Worm (Caenorhabditis elegans): ENCODE data around the gene C04C3.9.
"Not testable (repeated sequence)": the region's sequence is repeated elsewhere in the genome, so short reads cannot be mapped to it uniquely, and the experiment has no call there.

Gene C04C3.9

ce11 chrIV:3400941-3401340 is 27.4 kb downstream of the C04C3.9 start:
- TF ChIP-seq ztf-23 (GFP tag; IDR thresholded peaks at IDR 0.05) (no peak), T22C8.4 (GFP tag; IDR thresholded peaks at IDR 0.05) (no peak), ztf-29 (GFP tag; IDR thresholded peaks at IDR 0.05) (no peak), klf-2 (GFP tag; conservative IDR thresholded peaks at IDR 0.05) (no peak), med-1 (GFP tag; optimal IDR thresholded peaks at IDR 0.05; ENCODE audit: insufficient read depth) (no peak), cog-1 (tag; optimal IDR thresholded peaks at IDR 0.05) (no peak), ref-1 (GFP tag; conservative IDR thresholded peaks at IDR 0.05) (no peak)

DNA sequence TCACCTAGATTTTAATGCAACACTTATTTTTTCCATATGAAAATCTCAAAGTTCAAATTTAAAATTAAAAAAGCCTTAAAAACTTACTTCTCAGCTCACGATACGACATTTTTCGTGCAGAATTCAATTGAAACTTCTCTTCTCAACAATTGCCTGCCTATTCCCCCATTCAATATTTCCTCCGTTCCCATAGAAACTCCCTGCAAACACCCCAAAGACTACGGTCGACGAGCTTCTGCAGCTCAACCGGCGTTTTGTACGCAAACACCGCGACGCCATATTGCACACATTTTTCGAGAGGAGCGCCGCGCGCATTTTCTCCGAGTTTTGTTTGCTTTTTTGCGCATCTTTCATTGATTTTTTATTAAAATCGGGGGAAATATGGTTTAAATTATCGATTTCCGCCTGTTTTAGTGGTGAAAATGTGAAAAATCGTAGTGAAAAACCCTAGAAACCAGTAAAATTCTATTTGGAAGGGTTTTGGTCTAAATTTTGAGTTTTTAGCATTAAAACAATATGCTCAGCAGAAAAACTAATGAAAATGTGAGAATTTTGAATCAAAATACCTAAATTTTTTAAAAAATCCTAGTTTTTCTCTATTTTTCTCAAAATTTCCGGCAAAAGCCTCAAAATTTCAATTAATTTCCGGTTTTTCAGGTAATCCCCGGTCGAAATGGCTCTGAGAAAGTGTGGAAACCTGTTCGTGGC is 29.2 kb downstream of the C04C3.9 start, which contains the start of the genes dyf-3 and pdhb-1:
Gene dyf-3 (minus strand): TSS at position 217 of the 708 bp plus-strand sequence.
Gene pdhb-1 (plus strand): TSS at position 658 of the 708 bp plus-strand sequence.
- TF ChIP-seq klf-2 (GFP tag; conservative IDR thresholded peaks at IDR 0.05) (no peak), ztf-29 (GFP tag; IDR thresholded peaks at IDR 0.05) (peak; percentile 84), tab-1 (GFP tag; IDR thresholded peaks at IDR 0.05) (0 out of 2 replicates have a peak, but pooled peaks have one; percentile 41)

- TF ChIP-seq med-1 (GFP tag; optimal IDR thresholded peaks at IDR 0.05; ENCODE audit: insufficient read depth), result no peak
- no peak for TF ChIP-seq klf-2 (GFP tag; conservative IDR thresholded peaks at IDR 0.05)
- TF ChIP-seq tab-1 (GFP tag; IDR thresholded peaks at IDR 0.05), result no peak
- no peak for TF ChIP-seq ztf-23 (GFP tag; IDR thresholded peaks at IDR 0.05)
Observed at ce11 chrIV:3398078-3398477, 30.3 kb downstream of the C04C3.9 start.

ce11 chrIV:3395581-3395980 is 32.8 kb downstream of the C04C3.9 start, which contains the start of gene C04C3.14:
TSS of gene C04C3.14 (plus strand) at chrIV:3395881.
- TF ChIP-seq med-1 (GFP tag; optimal IDR thresholded peaks at IDR 0.05; ENCODE audit: insufficient read depth) (no peak), cog-1 (tag; optimal IDR thresholded peaks at IDR 0.05) (no peak), ref-1 (GFP tag; conservative IDR thresholded peaks at IDR 0.05) (no peak), ztf-23 (GFP tag; IDR thresholded peaks at IDR 0.05) (no peak), ztf-29 (GFP tag; IDR thresholded peaks at IDR 0.05) (no peak)

ce11 chrIV:3394066-3394465 is 34.3 kb downstream of the C04C3.9 start, which contains the start of gene C04C3.4:
TSS of gene C04C3.4 (plus strand) at chrIV:3394366.
- TF ChIP-seq med-1 (GFP tag; optimal IDR thresholded peaks at IDR 0.05; ENCODE audit: insufficient read depth); tab-1 (GFP tag; IDR thresholded peaks at IDR 0.05); ztf-23 (GFP tag; IDR thresholded peaks at IDR 0.05): not testable (repeated sequence)

DNA sequence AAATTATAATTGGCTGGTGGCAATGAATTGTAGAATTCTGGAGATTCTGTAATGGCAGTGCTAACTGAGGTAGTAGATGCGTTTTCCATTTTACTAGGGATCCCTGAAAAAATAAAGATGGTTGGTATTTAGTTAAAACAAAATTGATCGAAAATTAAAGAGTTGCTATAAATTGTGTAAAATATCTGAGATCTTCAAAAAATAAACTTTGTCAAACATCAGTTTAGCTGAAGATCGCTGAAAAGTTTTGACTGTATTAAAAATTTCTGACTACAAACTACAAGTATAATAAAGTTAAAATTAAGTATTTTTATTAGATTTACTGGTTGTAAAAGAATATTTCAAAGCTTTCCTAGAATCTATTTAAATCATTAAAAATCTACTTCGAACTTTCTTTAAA is 38.3 kb downstream of the C04C3.9 start, which contains the start of gene B0546.5:
Gene B0546.5 (minus strand): TSS at position 101 of the 400 bp plus-strand sequence.
- TF ChIP-seq tab-1, flt-1, ztf-29 (GFP tag; IDR thresholded peaks at IDR 0.05): not testable (repeated sequence)

- no peak for TF ChIP-seq flt-1 (GFP tag; IDR thresholded peaks at IDR 0.05)
- no peak for TF ChIP-seq ztf-23 (GFP tag; IDR thresholded peaks at IDR 0.05)
- TF ChIP-seq ref-1 (GFP tag; conservative IDR thresholded peaks at IDR 0.05), result no peak
- TF ChIP-seq klf-2 (GFP tag; conservative IDR thresholded peaks at IDR 0.05), result no peak
- no peak for TF ChIP-seq cog-1 (tag; optimal IDR thresholded peaks at IDR 0.05)
- TF ChIP-seq tab-1 (GFP tag; IDR thresholded peaks at IDR 0.05), result no peak
- no peak for TF ChIP-seq T22C8.4 (GFP tag; IDR thresholded peaks at IDR 0.05)
- no peak for TF ChIP-seq med-1 (GFP tag; optimal IDR thresholded peaks at IDR 0.05; ENCODE audit: insufficient read depth)
- no peak for TF ChIP-seq ztf-29 (GFP tag; IDR thresholded peaks at IDR 0.05)
Observed at ce11 chrIV:3386504-3387290, 41.6 kb downstream of the C04C3.9 start.

- no peak for TF ChIP-seq tab-1 (GFP tag; IDR thresholded peaks at IDR 0.05)
- no peak for TF ChIP-seq ztf-29 (GFP tag; IDR thresholded peaks at IDR 0.05)
Observed at ce11 chrIV:3385337-3386215, 42.8 kb downstream of the C04C3.9 start, which contains the start of gene mai-2. TSS of gene mai-2 (plus strand) at chrIV:3385910.

ce11 chrIV:3384593-3384992 is 43.7 kb downstream of the C04C3.9 start:
- TF ChIP-seq T22C8.4 (GFP tag; IDR thresholded peaks at IDR 0.05) (no peak), med-1 (GFP tag; optimal IDR thresholded peaks at IDR 0.05; ENCODE audit: insufficient read depth) (no peak), cog-1 (tag; optimal IDR thresholded peaks at IDR 0.05) (peak; percentile 62), flt-1 (GFP tag; IDR thresholded peaks at IDR 0.05) (no peak)

DNA sequence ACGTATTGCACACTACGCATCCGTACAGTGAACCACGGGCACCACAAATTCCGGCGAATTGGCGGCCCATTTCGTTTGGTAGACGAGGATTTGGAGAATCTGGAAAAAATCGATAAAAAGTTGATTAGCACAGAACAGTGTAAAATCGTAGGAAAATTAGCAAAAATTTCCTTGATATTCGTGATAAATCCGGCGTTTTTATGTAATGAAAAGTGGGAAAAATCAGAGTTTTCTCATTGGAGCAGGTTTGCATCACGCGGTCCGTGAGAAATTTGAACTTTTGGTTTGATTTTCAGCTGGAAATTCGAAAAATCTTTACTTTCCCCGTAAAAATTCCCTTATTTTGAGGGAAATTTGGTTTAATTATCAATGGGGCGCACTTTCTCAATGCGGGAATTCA is 44.3 kb downstream of the C04C3.9 start, which contains the start of gene B0546.4:
Gene B0546.4 (minus strand): TSS at position 101 of the 400 bp plus-strand sequence.
- TF ChIP-seq med-1 (GFP tag; optimal IDR thresholded peaks at IDR 0.05; ENCODE audit: insufficient read depth) (no peak), tab-1 (GFP tag; IDR thresholded peaks at IDR 0.05) (no peak), flt-1 (GFP tag; IDR thresholded peaks at IDR 0.05) (no peak), klf-2 (GFP tag; conservative IDR thresholded peaks at IDR 0.05) (no peak), ztf-23 (GFP tag; IDR thresholded peaks at IDR 0.05) (no peak), T22C8.4 (GFP tag; IDR thresholded peaks at IDR 0.05) (no peak), cog-1 (tag; optimal IDR thresholded peaks at IDR 0.05) (no peak), ref-1 (GFP tag; conservative IDR thresholded peaks at IDR 0.05) (no peak), ztf-29 (GFP tag; IDR thresholded peaks at IDR 0.05) (no peak)

Measured in whole organism, midembryonic.